Worm (Caenorhabditis elegans) whole organism, young adult: Measurements from ENCODE around the gene eelo-1.

Experiments
- F49E8.2 ChIP-seq: sonication (generic microtip); optimal IDR thresholded peaks from 3 replicates; lab custom pipeline; 2017; ENCODE audit warnings: missing genetic modification characterization, mild to moderate bottlenecking, missing compliant biosample characterization, antibody characterized with exemption, moderate library complexity; ENCODE audit not compliant: insufficient read depth
- lin-54 ChIP-seq: fragments of 200-800 bp; sonication (Bioruptor generic); optimal IDR thresholded peaks from 2 replicates; lab custom pipeline; 2018; ENCODE audit warnings: mild to moderate bottlenecking, missing genetic modification characterization, missing compliant biosample characterization
- madf-6 ChIP-seq: fragments of 200-800 bp; sonication (Bioruptor generic); IDR thresholded peaks from 2 replicates; pipeline ENCODE4 v1.3.6; 2022; ENCODE audit warnings: missing genetic modification reagents, missing genetic modification characterization, missing compliant biosample characterization
- nfya-1 ChIP-seq: sonication (generic microtip); optimal IDR thresholded peaks from 2 replicates; lab custom pipeline; 2017; ENCODE audit warnings: antibody characterized with exemption, missing compliant biosample characterization, missing genetic modification characterization, borderline replicate concordance; ENCODE audit not compliant: insufficient read depth

ce11 chrIII:1580142-1580541 is 21.8 kb upstream of the eelo-1 start:
- no peak for TF ChIP-seq madf-6 (GFP tag; lab: Robert Waterston, UW)
- TF ChIP-seq nfya-1 (tag; lab: Kevin White, UChicago): no peak
- no peak for TF ChIP-seq F49E8.2 (tag; lab: Kevin White, UChicago)
- no peak for TF ChIP-seq lin-54 (GFP tag; lab: Kevin White, UChicago)
